Worm (Caenorhabditis elegans): Measurements from ENCODE around the gene cids-1.

- TF ChIP-seq ceh-62 (tag; optimal IDR thresholded peaks at IDR 0.05) (no peak), nhr-237 (tag; optimal IDR thresholded peaks at IDR 0.05) (no peak), F10B5.3 (tag; optimal IDR thresholded peaks at IDR 0.05) (no peak), ztf-11 (tag; optimal IDR thresholded peaks at IDR 0.05) (no peak), nhr-11 (tag; optimal IDR thresholded peaks at IDR 0.05) (no peak), fkh-10 (GFP tag; optimal IDR thresholded peaks at IDR 0.05) (no peak), daf-8 (GFP tag; IDR thresholded peaks at IDR 0.05) (no peak), unc-62 (GFP tag; optimal IDR thresholded peaks at IDR 0.05 in 1 of 2) (no peak), unc-62 (tag; optimal IDR thresholded peaks at IDR 0.05) (no peak), egl-27 (tag; optimal IDR thresholded peaks at IDR 0.05) (no peak), ama-1 (optimal IDR thresholded peaks at IDR 0.05) (no peak)
Measured at ce11 chrIII:8258045-8258444, 13.8 kb downstream of the cids-1 start, which contains the start of gene ncr-2.
